Fruit fly (Drosophila melanogaster) whole organism, prepupa: ENCODE data around the gene CG43332.

Source experiments
- CG10631 ChIP-seq: fragments of 200-800 bp; sonication (Bioruptor generic); optimal IDR thresholded peaks from 2 replicates; lab custom pipeline; 2016; ENCODE audit warnings: missing biosample characterization, missing genetic modification characterization
- CG15336 ChIP-seq: fragments of 200-800 bp; sonication (Bioruptor generic); IDR thresholded peaks from 2 replicates; pipeline ENCODE4 v1.3.6; 2022; ENCODE audit warnings: missing biosample characterization, missing genetic modification characterization
- Gug ChIP-seq: fragments of 200-800 bp; sonication (Bioruptor generic); IDR thresholded peaks from 2 replicates; pipeline ENCODE4 v1.3.6; 2022; ENCODE audit warnings: missing biosample characterization, missing genetic modification characterization
- Sox102F ChIP-seq: fragments of 200-800 bp; sonication (Bioruptor generic); optimal IDR thresholded peaks from 2 replicates; lab custom pipeline; 2016; ENCODE audit warnings: missing biosample characterization, mild to moderate bottlenecking, missing genetic modification characterization
- salr ChIP-seq, 2 experiments: fragments of 200-800 bp; sonication (Bioruptor generic); optimal IDR thresholded peaks; 3 replicates each; lab custom pipeline; 2016 to 2018; ENCODE audit warnings: missing biosample characterization in 2 of 2, missing genetic modification characterization in 2 of 2, mild to moderate bottlenecking in 1 of 2

DNA sequence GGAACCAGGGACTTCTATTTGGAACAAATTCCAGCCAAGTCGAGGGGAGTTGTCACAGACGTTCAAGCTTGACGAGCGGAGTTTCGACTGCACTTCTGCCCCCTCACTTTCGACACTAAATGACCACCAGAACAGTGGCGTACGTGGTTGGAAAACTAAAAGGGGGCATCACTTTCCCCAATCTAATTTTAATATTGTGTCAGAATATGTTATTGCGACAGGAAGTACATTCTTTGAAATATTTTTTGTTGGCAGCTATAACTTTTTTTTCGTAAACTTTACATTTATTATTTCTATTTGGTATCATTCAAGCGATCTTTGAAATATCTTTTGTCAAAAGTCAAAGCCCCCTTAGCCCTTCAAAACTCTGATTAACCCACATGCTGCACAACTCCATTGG, 49.7 kb upstream of the CG43332 start:
- TF ChIP-seq Gug (GFP tag; lab: Robert Waterston, UW), result no peak
- peak; percentile 22 for TF ChIP-seq Sox102F (GFP tag; lab: Kevin White, UChicago)
- no peak for TF ChIP-seq salr (GFP tag; optimal IDR thresholded peaks at IDR 0.05; lab: Kevin White, UChicago)
- TF ChIP-seq CG10631 (GFP tag; lab: Kevin White, UChicago), result no peak
- no peak; the same call in 1 of the 2 replicates for TF ChIP-seq CG15336 (GFP tag; lab: Robert Waterston, UW)
